Worm (Caenorhabditis elegans) whole organism, mixed stage, embryonic: ENCODE measurements around the gene K10H10.4.

Experiments
- nhr-28 ChIP-seq: fragments of 150-350 bp; optimal IDR thresholded peaks from 2 replicates; lab custom pipeline; 2014; ENCODE audit warnings: missing biosample characterization, missing genetic modification characterization
- unc-39 ChIP-seq: fragments of 150-350 bp; optimal IDR thresholded peaks from 2 replicates; lab custom pipeline; 2014; ENCODE audit warnings: missing biosample characterization, missing genetic modification characterization

DNA sequence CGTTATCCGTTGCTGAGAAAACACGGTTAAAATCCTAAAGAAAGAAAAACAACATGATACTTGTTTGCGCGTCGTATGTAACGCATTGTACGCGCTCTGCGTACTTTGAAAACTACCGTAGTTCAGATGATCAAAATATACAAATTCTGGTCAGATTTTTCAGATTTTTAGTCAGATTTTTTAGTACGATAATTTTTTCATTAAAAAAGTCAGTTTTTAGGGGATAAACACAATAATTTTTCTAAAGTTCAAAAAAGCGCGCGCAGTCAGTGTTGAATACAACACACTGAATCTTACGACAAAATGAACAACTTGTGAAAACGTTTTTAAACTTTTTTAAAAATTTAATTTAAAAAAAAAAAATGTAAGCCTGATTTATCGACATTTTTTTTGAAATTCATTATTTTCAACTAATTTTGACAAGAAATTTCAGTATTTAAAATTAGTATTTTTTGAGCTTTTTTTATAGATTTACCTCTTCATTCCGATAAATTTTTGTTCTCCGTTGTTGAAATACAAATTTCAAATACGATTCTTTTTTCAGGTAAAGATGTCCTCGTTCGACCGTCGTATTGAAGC is 23.5 kb downstream of the K10H10.4 start, which contains the start of gene pot-2:
- no peak for TF ChIP-seq nhr-28 (tag; lab: Kevin White, UChicago)
- TF ChIP-seq unc-39 (tag; lab: Kevin White, UChicago) = no peak
